Fruit fly (Drosophila melanogaster) whole organism, embryonic: ENCODE measurements around the gene lqf.

ENCODE experiments used
- Asciz ChIP-seq: fragments of 200-800 bp; sonication (Bioruptor generic); optimal IDR thresholded peaks from 2 replicates; lab custom pipeline; 2017; ENCODE audit warnings: missing biosample characterization, mild to moderate bottlenecking, missing genetic modification characterization, missing genetic modification reagents
- Awh ChIP-seq: fragments of 200-800 bp; sonication (Bioruptor generic); IDR thresholded peaks from 2 replicates; pipeline ENCODE4, ENCODE4 v1.3.6; 2022; ENCODE audit warnings: missing biosample characterization, missing genetic modification characterization
- B-H2 ChIP-seq: fragments of 200-800 bp; sonication (Bioruptor generic); optimal IDR thresholded peaks from 2 replicates; lab custom pipeline; 2018; ENCODE audit warnings: missing biosample characterization, mild to moderate bottlenecking, missing genetic modification characterization
- CG11504 ChIP-seq: fragments of 200-800 bp; sonication (Bioruptor generic); optimal IDR thresholded peaks from 3 replicates; lab custom pipeline; 2019; ENCODE audit warnings: missing biosample characterization, mild to moderate bottlenecking, missing genetic modification characterization, moderate library complexity
- CG12236 ChIP-seq: fragments of 200-800 bp; sonication (Bioruptor generic); optimal IDR thresholded peaks from 2 replicates; lab custom pipeline; 2016; ENCODE audit warnings: missing biosample characterization, missing genetic modification characterization
- CG12391 ChIP-seq: fragments of 200-800 bp; sonication (Bioruptor generic); optimal IDR thresholded peaks from 3 replicates; lab custom pipeline; 2018; ENCODE audit warnings: missing biosample characterization, mild to moderate bottlenecking, missing genetic modification characterization, moderate library complexity
- CG15011 ChIP-seq: fragments of 200-800 bp; sonication (Bioruptor generic); optimal IDR thresholded peaks from 3 replicates; lab custom pipeline; 2018; ENCODE audit warnings: missing biosample characterization, mild to moderate bottlenecking, missing genetic modification characterization
- CG15514 ChIP-seq: fragments of 200-800 bp; sonication (Bioruptor generic); optimal IDR thresholded peaks from 3 replicates; lab custom pipeline; 2017; ENCODE audit warnings: missing biosample characterization, missing genetic modification characterization, mild to moderate bottlenecking, moderate library complexity, missing genetic modification reagents
- CG17385 ChIP-seq: fragments of 200-800 bp; sonication (Bioruptor generic); optimal IDR thresholded peaks from 3 replicates; lab custom pipeline; 2018; ENCODE audit warnings: missing biosample characterization, mild to moderate bottlenecking, missing genetic modification characterization
- CG17802 ChIP-seq: fragments of 200-800 bp; sonication (Bioruptor generic); optimal IDR thresholded peaks from 2 replicates; lab custom pipeline; 2018; ENCODE audit warnings: missing biosample characterization, mild to moderate bottlenecking, missing genetic modification characterization, moderate library complexity
- CG2889 ChIP-seq: fragments of 200-800 bp; sonication (Bioruptor generic); IDR thresholded peaks from 3 replicates; pipeline ENCODE4 v1.3.6; 2022; ENCODE audit warnings: missing biosample characterization, missing genetic modification characterization
- CG3281 ChIP-seq: fragments of 200-800 bp; sonication (Bioruptor generic); optimal IDR thresholded peaks from 3 replicates; lab custom pipeline; 2017; ENCODE audit warnings: missing biosample characterization, mild to moderate bottlenecking, missing genetic modification characterization
- CG5180 ChIP-seq: fragments of 200-800 bp; sonication (Bioruptor generic); optimal IDR thresholded peaks from 3 replicates; lab custom pipeline; 2017; ENCODE audit warnings: missing biosample characterization, missing genetic modification characterization, mild to moderate bottlenecking, moderate library complexity, missing genetic modification reagents
- CG7786 ChIP-seq: fragments of 200-800 bp; sonication (Bioruptor generic); optimal IDR thresholded peaks from 2 replicates; lab custom pipeline; 2016; ENCODE audit warnings: missing biosample characterization, missing genetic modification characterization
- CG9437 ChIP-seq: fragments of 200-800 bp; sonication (Bioruptor generic); optimal IDR thresholded peaks from 2 replicates; lab custom pipeline; 2018; ENCODE audit warnings: missing biosample characterization, mild to moderate bottlenecking, missing genetic modification characterization
- CG9876 ChIP-seq: fragments of 200-800 bp; sonication (Bioruptor generic); optimal IDR thresholded peaks from 2 replicates; lab custom pipeline; 2016; ENCODE audit warnings: missing biosample characterization, missing genetic modification characterization
- D ChIP-seq, 2 experiments: fragments of 200-800 bp in 1 of 2; fragments of >200 bp in 1 of 2; sonication (Bioruptor generic) in 1 of 2; optimal IDR thresholded peaks; 2 replicates in 1 of 2; 3 replicates in 1 of 2; lab custom pipeline; 2017; ENCODE audit warnings: mild to moderate bottlenecking in 1 of 2, missing biosample characterization in 1 of 2, missing genetic modification characterization in 1 of 2, missing genetic modification reagents in 1 of 2
- Dad ChIP-seq: fragments of 200-800 bp; sonication (Bioruptor generic); optimal IDR thresholded peaks from 3 replicates; lab custom pipeline; 2016; ENCODE audit warnings: missing biosample characterization, missing genetic modification characterization
- Dp ChIP-seq: fragments of 200-800 bp; sonication (Bioruptor generic); optimal IDR thresholded peaks from 2 replicates; lab custom pipeline; 2018; ENCODE audit warnings: missing biosample characterization, mild to moderate bottlenecking, missing genetic modification characterization, moderate library complexity
- Hsf ChIP-seq: fragments of 200-800 bp; sonication (Bioruptor generic); optimal IDR thresholded peaks from 3 replicates; lab custom pipeline; 2016; ENCODE audit warnings: missing biosample characterization, missing genetic modification characterization
- Kr ChIP-seq: fragments of 200-800 bp; sonication (Bioruptor generic); optimal IDR thresholded peaks from 2 replicates; lab custom pipeline; 2017; ENCODE audit warnings: missing biosample characterization, mild to moderate bottlenecking, missing genetic modification characterization
- Nf-YA ChIP-seq: fragments of 200-800 bp; sonication (Bioruptor generic); IDR thresholded peaks from 2 replicates; pipeline ENCODE4 v1.3.6; 2022; ENCODE audit warnings: missing biosample characterization, missing genetic modification characterization
- NfI ChIP-seq: fragments of 200-800 bp; sonication (Bioruptor generic); optimal IDR thresholded peaks from 3 replicates; lab custom pipeline; 2018; ENCODE audit warnings: missing biosample characterization, mild to moderate bottlenecking, missing genetic modification characterization, moderate library complexity
- Side ChIP-seq: fragments of 200-800 bp; sonication (Bioruptor generic); optimal IDR thresholded peaks from 2 replicates; lab custom pipeline; 2016; ENCODE audit warnings: missing biosample characterization, missing genetic modification characterization
- Six4 ChIP-seq: fragments of 200-800 bp; sonication (Bioruptor generic); optimal IDR thresholded peaks from 2 replicates; lab custom pipeline; 2016; ENCODE audit warnings: missing biosample characterization, missing genetic modification characterization
- Sox100B ChIP-seq: fragments of 200-800 bp; sonication (Bioruptor generic); optimal IDR thresholded peaks from 3 replicates; lab custom pipeline; 2018; ENCODE audit warnings: missing biosample characterization, mild to moderate bottlenecking, missing genetic modification characterization
- Usf ChIP-seq: fragments of 200-800 bp; sonication (Bioruptor generic); optimal IDR thresholded peaks from 2 replicates; lab custom pipeline; 2017; ENCODE audit warnings: missing genotype, missing biosample characterization, missing genetic modification characterization
- Vsx1 ChIP-seq: fragments of 200-800 bp; sonication (Bioruptor generic); optimal IDR thresholded peaks from 2 replicates; lab custom pipeline; 2017; ENCODE audit warnings: missing biosample characterization, mild to moderate bottlenecking, missing genetic modification characterization, missing genetic modification reagents
- amos ChIP-seq: fragments of 200-800 bp; sonication (Bioruptor generic); IDR thresholded peaks from 2 replicates; pipeline ENCODE4 v1.3.6; 2022; ENCODE audit warnings: missing biosample characterization, missing genetic modification characterization; ENCODE audit not compliant: partially characterized antibody
- cato ChIP-seq: fragments of 200-800 bp; sonication (Bioruptor generic); optimal IDR thresholded peaks from 2 replicates; lab custom pipeline; 2016; ENCODE audit warnings: missing biosample characterization, missing genetic modification characterization, borderline replicate concordance
- chinmo ChIP-seq: fragments of 200-800 bp; sonication (Bioruptor generic); IDR thresholded peaks from 4 replicates; pipeline ENCODE4 v1.3.6; 2022; ENCODE audit warnings: missing biosample characterization, missing genetic modification characterization; ENCODE audit not compliant: partially characterized antibody
- crol ChIP-seq: fragments of 200-800 bp; sonication (Bioruptor generic); IDR thresholded peaks from 2 replicates; pipeline ENCODE4 v1.3.6; 2022; ENCODE audit warnings: missing biosample characterization, missing genetic modification characterization
- cwo ChIP-seq: fragments of 200-800 bp; sonication (Bioruptor generic); optimal IDR thresholded peaks from 3 replicates; lab custom pipeline; 2017; ENCODE audit warnings: missing biosample characterization, missing genetic modification characterization, mild to moderate bottlenecking, moderate library complexity, missing genetic modification reagents
- disco-r ChIP-seq: fragments of 200-800 bp; sonication (Bioruptor generic); optimal IDR thresholded peaks from 2 replicates; lab custom pipeline; 2016; ENCODE audit warnings: missing biosample characterization, missing genetic modification characterization
- ems ChIP-seq: fragments of 200-800 bp; sonication (Bioruptor generic); optimal IDR thresholded peaks from 3 replicates; lab custom pipeline; 2016; ENCODE audit warnings: missing biosample characterization, missing genetic modification characterization
- fd102C ChIP-seq: fragments of 200-800 bp; sonication (Bioruptor generic); optimal IDR thresholded peaks from 2 replicates; lab custom pipeline; 2018; ENCODE audit warnings: missing biosample characterization, mild to moderate bottlenecking, missing genetic modification characterization, moderate library complexity
- gfzf ChIP-seq: fragments of 200-800 bp; sonication (Bioruptor generic); optimal IDR thresholded peaks from 2 replicates; lab custom pipeline; 2016; ENCODE audit warnings: missing biosample characterization, mild to moderate bottlenecking, missing genetic modification characterization, moderate library complexity
- hbn ChIP-seq: fragments of 200-800 bp; sonication (Bioruptor generic); IDR thresholded peaks from 2 replicates; pipeline ENCODE4 v1.3.6; 2022; ENCODE audit warnings: missing biosample characterization, missing genetic modification characterization; ENCODE audit not compliant: partially characterized antibody
- ind ChIP-seq: fragments of 200-800 bp; sonication (Bioruptor generic); optimal IDR thresholded peaks from 3 replicates; lab custom pipeline; 2016; ENCODE audit warnings: missing biosample characterization, missing genetic modification characterization
- sc ChIP-seq, 3 experiments: fragments of >200 bp in 2 of 3; fragments of 200-800 bp in 1 of 3; sonication (Bioruptor generic) in 1 of 3; optimal IDR thresholded peaks; 2 replicates in 2 of 3; 3 replicates in 1 of 3; lab custom pipeline; 2017; ENCODE audit warnings: mild to moderate bottlenecking in 1 of 3, missing biosample characterization in 1 of 3, missing genetic modification characterization in 1 of 3, missing genetic modification reagents in 1 of 3
- schlank ChIP-seq: fragments of 200-800 bp; sonication (Bioruptor generic); optimal IDR thresholded peaks from 2 replicates; lab custom pipeline; 2018; ENCODE audit warnings: missing biosample characterization, mild to moderate bottlenecking, missing genetic modification characterization
- tio ChIP-seq: fragments of 200-800 bp; sonication (Bioruptor generic); optimal IDR thresholded peaks from 2 replicates; lab custom pipeline; 2017; ENCODE audit warnings: missing biosample characterization, missing genetic modification characterization, inconsistent platforms
- tll ChIP-seq, 2 experiments: fragments of 200-800 bp in 1 of 2; fragments of >200 bp in 1 of 2; sonication (Bioruptor generic) in 1 of 2; optimal IDR thresholded peaks; 2 replicates each; lab custom pipeline; 2017 to 2019; ENCODE audit warnings: missing biosample characterization in 2 of 2, missing genetic modification characterization in 2 of 2, mild to moderate bottlenecking in 1 of 2, moderate library complexity in 1 of 2
- twi ChIP-seq: fragments of 200-800 bp; optimal IDR thresholded peaks from 2 replicates; lab custom pipeline; 2019; ENCODE audit warnings: missing biosample characterization, mild to moderate bottlenecking, missing genetic modification characterization, moderate library complexity
- unc-4 ChIP-seq: fragments of 200-800 bp; sonication (Bioruptor generic); IDR thresholded peaks from 2 replicates; pipeline ENCODE4 v1.3.6; 2022; ENCODE audit warnings: missing biosample characterization, missing genetic modification characterization; ENCODE audit not compliant: partially characterized antibody
- zfh2 ChIP-seq: fragments of 200-800 bp; sonication (Bioruptor generic); optimal IDR thresholded peaks from 2 replicates; lab custom pipeline; 2016; ENCODE audit warnings: missing biosample characterization, missing genetic modification characterization

The lqf gene

dm6 chr3L:7510414-7511384 is 17.9 kb upstream of the lqf start, which contains the start of gene CG7546 (continued):
- TF ChIP-seq CG2889 (GFP tag; lab: Robert Waterston, UW) (no peak), twi (tag; lab: Kevin White, UChicago) (peak; percentile 29), Usf (peak; percentile 47), unc-4 (GFP tag; lab: Robert Waterston, UW) (no peak), CG3281 (GFP tag; lab: Kevin White, UChicago) (peak; percentile 28), CG17802 (tag; lab: Kevin White, UChicago) (no peak), gfzf (GFP tag; lab: Kevin White, UChicago) (peak; percentile 76), Dp (peak; percentile 93), Hsf (GFP tag; lab: Kevin White, UChicago) (peak; percentile 16), Asciz (no peak), CG9876 (GFP tag; lab: Kevin White, UChicago) (no peak), fd102C (GFP tag; lab: Kevin White, UChicago) (no peak), Sox100B (no peak), hbn (GFP tag; lab: Robert Waterston, UW) (no peak), CG9437 (GFP tag; lab: Kevin White, UChicago) (no peak), CG5180 (GFP tag; lab: Kevin White, UChicago) (no peak), CG15514 (GFP tag; lab: Kevin White, UChicago) (peak; percentile 20), CG12391 (tag; lab: Kevin White, UChicago) (peak; percentile 76), cwo (no peak), Awh (no peak), Vsx1 (GFP tag; lab: Kevin White, UChicago) (no peak), schlank (no peak), Nf-YA (no peak), CG7786 (GFP tag; lab: Kevin White, UChicago) (no peak), CG15011 (no peak), Six4 (GFP tag; lab: Kevin White, UChicago) (no peak), Side (GFP tag; lab: Kevin White, UChicago) (no peak), B-H2 (GFP tag; lab: Kevin White, UChicago) (no peak), chinmo (GFP tag; lab: Robert Waterston, UW) (no peak), crol (GFP tag; lab: Robert Waterston, UW) (peak; percentile 99), cato (GFP tag; lab: Kevin White, UChicago) (no peak), tll (GFP tag; optimal IDR thresholded peaks at IDR 0.05; lab: Kevin White, UChicago) (no peak), amos (GFP tag; lab: Robert Waterston, UW) (0 out of 2 replicates have a peak, but pooled peaks have one; percentile 13), Dad (GFP tag; lab: Kevin White, UChicago) (no peak), CG17385 (GFP tag; lab: Kevin White, UChicago) (peak; percentile 10), D (optimal IDR thresholded peaks at IDR 0.05; lab: Kevin White, UChicago) (peak; percentile 9), D (GFP tag; optimal IDR thresholded peaks at IDR 0.05; lab: Kevin White, UChicago) (no peak), Kr (GFP tag; lab: Kevin White, UChicago) (peak; percentile 54), sc (optimal IDR thresholded peaks at IDR 0.05; lab: Kevin White, UChicago) (no peak), sc (GFP tag; optimal IDR thresholded peaks at IDR 0.05; lab: Kevin White, UChicago) (no peak), ind (GFP tag; lab: Kevin White, UChicago) (peak; percentile 56), CG12236 (no peak), disco-r (no peak), CG11504 (tag; lab: Kevin White, UChicago) (peak; percentile 59), NfI (no peak), tio (GFP tag; lab: Kevin White, UChicago) (no peak), ems (GFP tag; lab: Kevin White, UChicago) (no peak), zfh2 (GFP tag; lab: Kevin White, UChicago) (peak; percentile 40)
